Worm (Caenorhabditis elegans) whole organism, L2 larva: Measurements from ENCODE around the gene gcy-1.

ENCODE experiments used
- C34F6.9 ChIP-seq: fragments of 150-350 bp; optimal IDR thresholded peaks from 2 replicates; lab custom pipeline; 2014; ENCODE audit warnings: missing biosample characterization, missing genetic modification characterization
- F13H6.1 ChIP-seq: sonication (generic microtip); optimal IDR thresholded peaks from 2 replicates; lab custom pipeline; 2016; ENCODE audit warnings: missing genetic modification characterization, missing compliant biosample characterization
- Y55F3AM.14 ChIP-seq: fragments of 200-800 bp; sonication (Bioruptor generic); optimal IDR thresholded peaks from 2 replicates; lab custom pipeline; 2018; ENCODE audit warnings: mild to moderate bottlenecking, missing genetic modification characterization, missing compliant biosample characterization
- ZK546.5 ChIP-seq: sonication (generic microtip); optimal IDR thresholded peaks from 2 replicates; lab custom pipeline; 2017; ENCODE audit warnings: missing biosample characterization, missing genetic modification characterization
- aly-2 ChIP-seq: fragments of 150-350 bp; optimal IDR thresholded peaks from 2 replicates; lab custom pipeline; 2014; ENCODE audit warnings: missing biosample characterization, missing genetic modification characterization
- blmp-1 ChIP-seq: sonication (generic microtip); optimal IDR thresholded peaks from 2 replicates; lab custom pipeline; 2017; ENCODE audit warnings: missing genetic modification characterization, mild to moderate bottlenecking, missing compliant biosample characterization, antibody characterized with exemption, moderate library complexity; ENCODE audit not compliant: insufficient read depth
- ceh-16 ChIP-seq: fragments of 150-350 bp; optimal IDR thresholded peaks from 2 replicates; lab custom pipeline; 2014; ENCODE audit warnings: missing biosample characterization, missing genetic modification characterization
- ceh-82 ChIP-seq: fragments of 150-350 bp; optimal IDR thresholded peaks from 2 replicates; lab custom pipeline; 2014; ENCODE audit warnings: missing biosample characterization, missing genetic modification characterization
- crh-2 ChIP-seq: sonication (generic microtip); optimal IDR thresholded peaks from 2 replicates; lab custom pipeline; 2017; ENCODE audit warnings: missing biosample characterization, missing genetic modification characterization
- dmd-4 ChIP-seq: sonication (generic microtip); optimal IDR thresholded peaks from 2 replicates; lab custom pipeline; 2017; ENCODE audit warnings: missing biosample characterization, missing genetic modification characterization
- egl-27 ChIP-seq: sonication (generic microtip); optimal IDR thresholded peaks from 3 replicates; lab custom pipeline; 2017; ENCODE audit warnings: missing biosample characterization, missing genetic modification reagents, missing genetic modification characterization
- elt-3 ChIP-seq: sonication (generic microtip); optimal IDR thresholded peaks from 2 replicates; lab custom pipeline; 2017; ENCODE audit warnings: missing biosample characterization, missing genetic modification characterization
- fos-1 ChIP-seq: fragments of 150-350 bp; optimal IDR thresholded peaks from 2 replicates; lab custom pipeline; 2014; ENCODE audit warnings: missing biosample characterization, missing genetic modification characterization
- gmeb-1 ChIP-seq: fragments of 150-350 bp; optimal IDR thresholded peaks from 2 replicates; lab custom pipeline; 2014; ENCODE audit warnings: missing biosample characterization, missing genetic modification characterization
- lin-11 ChIP-seq: fragments of 150-350 bp; sonication (generic microtip); optimal IDR thresholded peaks from 2 replicates; lab custom pipeline; 2014; ENCODE audit warnings: missing biosample characterization, missing genetic modification characterization, inconsistent platforms, mixed read lengths
- lin-39 ChIP-seq: fragments of 150-350 bp; optimal IDR thresholded peaks from 2 replicates; lab custom pipeline; 2014; ENCODE audit warnings: missing biosample characterization, missing genetic modification reagents, missing genetic modification characterization
- lsy-2 ChIP-seq, 2 experiments: fragments of 150-350 bp in 1 of 2; sonication (generic microtip) in 1 of 2; optimal IDR thresholded peaks; 2 replicates each; lab custom pipeline; 2014 to 2017; ENCODE audit warnings: missing biosample characterization in 2 of 2, missing genetic modification characterization in 2 of 2
- mab-5 ChIP-seq: fragments of 150-350 bp; optimal IDR thresholded peaks from 2 replicates; lab custom pipeline; 2014; ENCODE audit warnings: missing biosample characterization, missing genetic modification characterization
- mbf-1 ChIP-seq: sonication (generic microtip); optimal IDR thresholded peaks from 2 replicates; lab custom pipeline; 2017; ENCODE audit warnings: missing biosample characterization, missing genetic modification characterization
- mdl-1 ChIP-seq, 2 experiments: fragments of 150-350 bp in 1 of 2; sonication (generic microtip) in 1 of 2; optimal IDR thresholded peaks; 2 replicates each; lab custom pipeline; 2017; ENCODE audit warnings: missing biosample characterization in 2 of 2, missing genetic modification characterization in 2 of 2
- nhr-12 ChIP-seq: fragments of 150-350 bp; optimal IDR thresholded peaks from 2 replicates; lab custom pipeline; 2014; ENCODE audit warnings: missing biosample characterization, missing genetic modification characterization
- nhr-129 ChIP-seq: fragments of 150-350 bp; optimal IDR thresholded peaks from 2 replicates; lab custom pipeline; 2014; ENCODE audit warnings: missing biosample characterization, missing genetic modification characterization
- nhr-21 ChIP-seq: fragments of 150-350 bp; optimal IDR thresholded peaks from 2 replicates; lab custom pipeline; 2014; ENCODE audit warnings: missing biosample characterization, missing genetic modification characterization
- nhr-237 ChIP-seq: fragments of 150-350 bp; optimal IDR thresholded peaks from 2 replicates; lab custom pipeline; 2014; ENCODE audit warnings: missing biosample characterization, missing genetic modification characterization
- nhr-25 ChIP-seq: fragments of 150-350 bp; sonication (generic microtip); optimal IDR thresholded peaks from 3 replicates; lab custom pipeline; 2014; ENCODE audit warnings: missing biosample characterization, missing genetic modification characterization
- nhr-6 ChIP-seq: fragments of 150-350 bp; optimal IDR thresholded peaks from 2 replicates; lab custom pipeline; 2014; ENCODE audit warnings: missing biosample characterization, missing genetic modification characterization
- peb-1 ChIP-seq: fragments of 150-350 bp; optimal IDR thresholded peaks from 2 replicates; lab custom pipeline; 2014; ENCODE audit warnings: missing biosample characterization, missing genetic modification characterization
- sem-4 ChIP-seq: fragments of 150-350 bp; optimal IDR thresholded peaks from 2 replicates; lab custom pipeline; 2014; ENCODE audit warnings: missing biosample characterization, missing genetic modification reagents, missing genetic modification characterization
- skn-1 ChIP-seq: sonication (generic microtip); optimal IDR thresholded peaks from 2 replicates; lab custom pipeline; 2017; ENCODE audit warnings: missing biosample characterization, missing genetic modification characterization
- sma-3 ChIP-seq: sonication (generic microtip); optimal IDR thresholded peaks from 2 replicates; lab custom pipeline; 2016; ENCODE audit warnings: missing genetic modification reagents, missing genetic modification characterization, missing compliant biosample characterization
- sma-9 ChIP-seq, 2 experiments: fragments of 150-350 bp in 1 of 2; sonication (generic microtip) in 1 of 2; optimal IDR thresholded peaks; 2 replicates each; lab custom pipeline; 2014 to 2016; ENCODE audit warnings: missing genetic modification characterization in 2 of 2, mild to moderate bottlenecking in 1 of 2, missing biosample characterization in 1 of 2, missing compliant biosample characterization in 1 of 2, missing genetic modification reagents in 1 of 2, moderate library complexity in 1 of 2
- unc-55 ChIP-seq: fragments of 150-350 bp; sonication (generic microtip); optimal IDR thresholded peaks from 3 replicates; lab custom pipeline; 2014; ENCODE audit warnings: missing biosample characterization, missing genetic modification reagents, missing genetic modification characterization
- unc-62 ChIP-seq: fragments of 150-350 bp; optimal IDR thresholded peaks from 2 replicates; lab custom pipeline; 2014; ENCODE audit warnings: missing biosample characterization, missing genetic modification reagents, missing genetic modification characterization
- zag-1 ChIP-seq: fragments of 150-350 bp; optimal IDR thresholded peaks from 2 replicates; lab custom pipeline; 2014; ENCODE audit warnings: missing biosample characterization, missing genetic modification characterization
- ztf-1 ChIP-seq: fragments of 200-800 bp; sonication (Bioruptor generic); conservative IDR thresholded peaks from 2 replicates; pipeline ENCODE4 v1.3.6; 2022; ENCODE audit warnings: missing genetic modification characterization, missing compliant biosample characterization
- ztf-11 ChIP-seq: sonication (generic microtip); optimal IDR thresholded peaks from 2 replicates; lab custom pipeline; 2017; ENCODE audit warnings: missing biosample characterization, missing genetic modification characterization
- ztf-4 ChIP-seq: fragments of 150-350 bp; optimal IDR thresholded peaks from 2 replicates; lab custom pipeline; 2014; ENCODE audit warnings: missing biosample characterization, missing genetic modification characterization

Gene gcy-1

ce11 chrII:9497309-9497708 is 19.4 kb downstream of the gcy-1 start (continued):
- no peak for TF ChIP-seq ztf-11 (tag; lab: Kevin White, UChicago)
- peak; percentile 41 for TF ChIP-seq sem-4
- TF ChIP-seq nhr-12 (tag; lab: Kevin White, UChicago) = no peak
- TF ChIP-seq sma-9 (GFP tag; optimal IDR thresholded peaks at IDR 0.05; lab: Kevin White, UChicago) = peak; percentile 29
- TF ChIP-seq sma-9 (tag; optimal IDR thresholded peaks at IDR 0.05; lab: Kevin White, UChicago) = no peak
- no peak for TF ChIP-seq peb-1 (tag; lab: Kevin White, UChicago)
- TF ChIP-seq blmp-1 (tag; lab: Kevin White, UChicago) = no peak
- TF ChIP-seq crh-2 (tag; lab: Kevin White, UChicago) = peak; percentile 43
- TF ChIP-seq unc-55 (GFP tag; lab: Kevin White, UChicago) = peak; percentile 67
- no peak for TF ChIP-seq egl-27 (tag; lab: Kevin White, UChicago)

- TF ChIP-seq fos-1 = no peak
- peak; percentile 10 for TF ChIP-seq egl-27 (tag; lab: Kevin White, UChicago)
- TF ChIP-seq C34F6.9 (tag; lab: Kevin White, UChicago) = no peak
- TF ChIP-seq nhr-129 (tag; lab: Kevin White, UChicago) = peak; percentile 10
- TF ChIP-seq ceh-82 (tag; lab: Kevin White, UChicago) = no peak
- TF ChIP-seq crh-2 (tag; lab: Kevin White, UChicago) = peak; percentile 21
- TF ChIP-seq unc-62 (GFP tag; lab: Kevin White, UChicago) = no peak
- TF ChIP-seq sma-9 (GFP tag; optimal IDR thresholded peaks at IDR 0.05; lab: Kevin White, UChicago) = peak; percentile 61
- no peak for TF ChIP-seq sma-9 (tag; optimal IDR thresholded peaks at IDR 0.05; lab: Kevin White, UChicago)
- no peak for TF ChIP-seq nhr-21 (tag; lab: Kevin White, UChicago)
- no peak for TF ChIP-seq lin-39 (tag; lab: Kevin White, UChicago)
- TF ChIP-seq sma-3 (GFP tag; lab: Kevin White, UChicago) = peak; percentile 30
- TF ChIP-seq nhr-25 (tag; lab: Kevin White, UChicago) = peak; percentile 49
- TF ChIP-seq, all 48 proteins: peak for 6
Observed at ce11 chrII:9493242-9494058, 23.3 kb downstream of the gcy-1 start.

ce11 chrII:9491045-9491444 is 25.7 kb downstream of the gcy-1 start:
- TF ChIP-seq nhr-25 (tag; lab: Kevin White, UChicago) (no peak), mab-5 (tag; lab: Kevin White, UChicago) (no peak), ceh-16 (tag; lab: Kevin White, UChicago) (no peak), lsy-2 (tag; optimal IDR thresholded peaks at IDR 0.05; lab: Kevin White, UChicago) (no peak), ZK546.5 (no peak), skn-1 (tag; lab: Kevin White, UChicago) (no peak), ztf-1 (no peak), unc-62 (GFP tag; lab: Kevin White, UChicago) (no peak), Y55F3AM.14 (GFP tag; lab: Kevin White, UChicago) (no peak), gmeb-1 (tag; lab: Kevin White, UChicago) (no peak), dmd-4 (tag; lab: Kevin White, UChicago) (no peak), zag-1 (tag; lab: Kevin White, UChicago) (no peak)

ce11 chrII:9490589-9490988 is 26.1 kb downstream of the gcy-1 start:
- TF ChIP-seq lin-11 (tag; lab: Kevin White, UChicago) = no peak
- peak; percentile 55 for TF ChIP-seq sma-9 (GFP tag; optimal IDR thresholded peaks at IDR 0.05; lab: Kevin White, UChicago)
- TF ChIP-seq sma-9 (tag; optimal IDR thresholded peaks at IDR 0.05; lab: Kevin White, UChicago) = no peak
- TF ChIP-seq fos-1 = no peak
- no peak for TF ChIP-seq egl-27 (tag; lab: Kevin White, UChicago)
- no peak for TF ChIP-seq dmd-4 (tag; lab: Kevin White, UChicago)
- TF ChIP-seq nhr-237 (tag; lab: Kevin White, UChicago) = no peak
- peak in 1 of 2 experiments; percentile 14 for TF ChIP-seq lsy-2 (tag; optimal IDR thresholded peaks at IDR 0.05; lab: Kevin White, UChicago)
- TF ChIP-seq nhr-6 (tag; lab: Kevin White, UChicago) = no peak
- no peak for TF ChIP-seq lin-39 (tag; lab: Kevin White, UChicago)
- no peak for TF ChIP-seq aly-2 (tag; lab: Kevin White, UChicago)
- no peak for TF ChIP-seq elt-3 (tag; lab: Kevin White, UChicago)
- TF ChIP-seq F13H6.1 = no peak
- TF ChIP-seq sem-4 = no peak
- no peak for TF ChIP-seq Y55F3AM.14 (GFP tag; lab: Kevin White, UChicago)
- TF ChIP-seq skn-1 (tag; lab: Kevin White, UChicago) = no peak
- no peak for TF ChIP-seq mdl-1 (tag; optimal IDR thresholded peaks at IDR 0.05; lab: Kevin White, UChicago)
- TF ChIP-seq nhr-25 (tag; lab: Kevin White, UChicago) = peak; percentile 8
- TF ChIP-seq ceh-16 (tag; lab: Kevin White, UChicago) = no peak
- TF ChIP-seq ZK546.5 = no peak
- TF ChIP-seq unc-55 (GFP tag; lab: Kevin White, UChicago) = no peak
- TF ChIP-seq ztf-4 (tag; lab: Kevin White, UChicago) = no peak
- TF ChIP-seq mbf-1 (tag; lab: Kevin White, UChicago) = no peak
- no peak for TF ChIP-seq zag-1 (tag; lab: Kevin White, UChicago)
- TF ChIP-seq, all 48 proteins: peak for 3
